Worm (Caenorhabditis elegans): ENCODE results near the gene srx-18.

ce11 chrV:17845370-17845967 lies 46.8 kb upstream of the srx-18 start:
- TF ChIP-seq zag-1 (tag; optimal IDR thresholded peaks at IDR 0.05): no peak
- TF ChIP-seq nhr-10 (tag; optimal IDR thresholded peaks at IDR 0.05): no peak
- no peak for TF ChIP-seq nhr-23 (tag; optimal IDR thresholded peaks at IDR 0.05)
- no peak for TF ChIP-seq nhr-25 (tag; optimal IDR thresholded peaks at IDR 0.05)
- TF ChIP-seq nhr-11 (tag; optimal IDR thresholded peaks at IDR 0.05): no peak
- no peak for TF ChIP-seq mdl-1 (tag; optimal IDR thresholded peaks at IDR 0.05)
- no peak for TF ChIP-seq unc-39 (tag; optimal IDR thresholded peaks at IDR 0.05)
- no peak for TF ChIP-seq ZK546.5 (tag; optimal IDR thresholded peaks at IDR 0.05)

All from whole organism, L2 larva.